Fruit fly (Drosophila melanogaster): ENCODE measurements around the gene CG11857.
A peak's percentile ranks its signal among the peaks of the same experiment; 100 is the strongest.

CG11857 gene

DNA sequence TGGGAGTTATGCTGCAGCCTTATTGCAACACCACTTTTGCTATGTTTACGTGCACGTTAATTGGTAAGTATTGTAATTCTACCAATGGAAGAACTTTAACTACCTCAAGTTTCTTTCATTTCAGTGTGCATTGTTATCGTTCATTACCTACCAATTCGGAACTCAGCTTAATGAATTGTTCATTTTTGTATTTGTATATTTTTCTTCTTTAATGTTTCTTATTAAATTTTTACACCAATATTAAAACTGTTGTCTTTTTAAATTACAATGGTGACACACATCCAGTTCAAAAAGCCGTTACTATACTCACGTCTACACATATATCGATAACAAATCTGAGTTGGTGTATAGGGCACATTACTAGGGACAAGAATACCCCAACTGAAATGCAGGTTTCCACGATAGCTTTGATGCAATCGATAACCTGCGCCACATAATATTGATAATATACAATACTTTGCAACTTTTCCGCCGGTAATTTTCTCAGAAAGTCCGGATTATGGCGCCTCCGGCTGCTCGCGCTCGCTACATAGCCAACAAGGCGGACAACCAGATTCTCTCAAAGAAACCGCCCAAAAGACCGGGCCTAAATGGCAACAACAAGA, 37.4 kb upstream of the CG11857 start, which contains the start of gene Alg9 (continued):
- TF ChIP-seq CG8944 (GFP tag; optimal IDR thresholded peaks at IDR 0.05) (no peak), CG10654 (GFP tag; optimal IDR thresholded peaks at IDR 0.05) (peak; percentile 3), CG13287 (GFP tag; IDR thresholded peaks at IDR 0.05; ENCODE audit: partially characterized antibody) (peak; percentile 94), CG12071 (GFP tag; optimal IDR thresholded peaks at IDR 0.05) (no peak), CG1603 (tag; optimal IDR thresholded peaks at IDR 0.05) (peak; percentile 81), ewg (GFP tag; optimal IDR thresholded peaks at IDR 0.05) (no peak), fd102C (GFP tag; optimal IDR thresholded peaks at IDR 0.05) (no peak), lola (GFP tag; optimal IDR thresholded peaks at IDR 0.05) (peak in 1 of 3 experiments; percentile 71), wek (GFP tag; optimal IDR thresholded peaks at IDR 0.05) (peak; percentile 99), CG30020 (tag; optimal IDR thresholded peaks at IDR 0.05) (peak; percentile 76), CG15601 (tag; optimal IDR thresholded peaks at IDR 0.05) (no peak), HmgZ (tag; optimal IDR thresholded peaks at IDR 0.05) (peak; percentile 44), cg (GFP tag; optimal IDR thresholded peaks at IDR 0.05) (no peak), ham (GFP tag; IDR thresholded peaks at IDR 0.05) (no peak), nerfin-2 (GFP tag; IDR thresholded peaks at IDR 0.05; ENCODE audit: partially characterized antibody) (peak; percentile 93), CG7556 (GFP tag; optimal IDR thresholded peaks at IDR 0.05) (no peak), CG3407 (GFP tag; optimal IDR thresholded peaks at IDR 0.05) (no peak), Nf-YC (tag; optimal IDR thresholded peaks at IDR 0.05) (no peak), Scr (GFP tag; IDR thresholded peaks at IDR 0.05; ENCODE audit: partially characterized antibody) (peak; percentile 88), Chrac-16 (GFP tag; optimal IDR thresholded peaks at IDR 0.05) (no peak), C15 (GFP tag; IDR thresholded peaks at IDR 0.05) (no peak), odd (GFP tag; optimal IDR thresholded peaks at IDR 0.05) (no peak), mld (GFP tag; IDR thresholded peaks at IDR 0.05; ENCODE audit: partially characterized antibody) (peak; percentile 88), CG33557 (GFP tag; optimal IDR thresholded peaks at IDR 0.05) (no peak), CG14667 (GFP tag; IDR thresholded peaks at IDR 0.05) (no peak), BtbVII (GFP tag; optimal IDR thresholded peaks at IDR 0.05) (no peak), CG2116 (GFP tag; optimal IDR thresholded peaks at IDR 0.05) (peak; percentile 84), crp (GFP tag; optimal IDR thresholded peaks at IDR 0.05) (no peak), MTF-1 (GFP tag; optimal IDR thresholded peaks at IDR 0.05; ENCODE audit: borderline replicate concordance) (no peak), row (GFP tag; IDR thresholded peaks at IDR 0.05) (peak; percentile 62), Sry-δ (GFP tag; optimal IDR thresholded peaks at IDR 0.05) (peak; percentile 88), CG7357 (GFP tag; IDR thresholded peaks at IDR 0.05) (peak; percentile 84), Gug (GFP tag; IDR thresholded peaks at IDR 0.05) (peak; percentile 2; the same call in 1 of the 4 replicates), CG11247 (GFP tag; IDR thresholded peaks at IDR 0.05) (no peak), H15 (GFP tag; IDR thresholded peaks at IDR 0.05) (no peak), tin (GFP tag; optimal IDR thresholded peaks at IDR 0.05) (no peak), Max (GFP tag; optimal IDR thresholded peaks at IDR 0.05) (peak; percentile 24), CG3838 (GFP tag; optimal IDR thresholded peaks at IDR 0.05) (no peak), Bgb (GFP tag; IDR thresholded peaks at IDR 0.05; ENCODE audit: partially characterized antibody) (peak; percentile 93), CG2120 (GFP tag; optimal IDR thresholded peaks at IDR 0.05) (no peak), NK7.1 (GFP tag; optimal IDR thresholded peaks at IDR 0.05) (no peak), CG6813 (GFP tag; optimal IDR thresholded peaks at IDR 0.05) (no peak), en (GFP tag; optimal IDR thresholded peaks at IDR 0.05) (no peak), CG7987 (GFP tag; optimal IDR thresholded peaks at IDR 0.05) (no peak), CTCF (GFP tag; optimal IDR thresholded peaks at IDR 0.05) (peak; percentile 30), CG32532 (GFP tag; IDR thresholded peaks at IDR 0.05) (no peak), dm (GFP tag; optimal IDR thresholded peaks at IDR 0.05) (peak; percentile 17), CG8924 (tag; optimal IDR thresholded peaks at IDR 0.05) (no peak), Dll (GFP tag; IDR thresholded peaks at IDR 0.05; ENCODE audit: partially characterized antibody) (peak; percentile 89), CG17186 (GFP tag; optimal IDR thresholded peaks at IDR 0.05) (peak; percentile 2)
